Worm (Caenorhabditis elegans) whole organism, L4 larva: ENCODE data around the gene srm-6.

Experiments used
- F26F4.8 ChIP-seq: fragments of 200-800 bp; sonication (Bioruptor generic); conservative IDR thresholded peaks from 2 replicates; pipeline ENCODE4 v1.3.6; 2022; ENCODE audit warnings: missing genetic modification characterization, missing compliant biosample characterization
- F37D6.2 ChIP-seq: sonication (generic microtip); optimal IDR thresholded peaks from 2 replicates; lab custom pipeline; 2016; ENCODE audit warnings: mild to moderate bottlenecking, missing genetic modification characterization, missing compliant biosample characterization
- F49E8.2 ChIP-seq: sonication (generic microtip); optimal IDR thresholded peaks from 2 replicates; lab custom pipeline; 2016; ENCODE audit warnings: missing compliant biosample characterization, mild to moderate bottlenecking, missing genetic modification characterization, borderline replicate concordance
- aha-1 ChIP-seq: fragments of 150-350 bp; peaks from one replicate; lab custom pipeline; 2014; ENCODE audit warnings: missing biosample characterization, missing genetic modification characterization
- ceh-28 ChIP-seq: fragments of 150-350 bp; optimal IDR thresholded peaks from 2 replicates; lab custom pipeline; 2014; ENCODE audit warnings: missing biosample characterization, missing genetic modification reagents, missing genetic modification characterization
- ceh-44 ChIP-seq: fragments of 200-800 bp; sonication (Bioruptor generic); IDR thresholded peaks from 2 replicates; pipeline ENCODE4 v1.3.6; 2022; ENCODE audit warnings: missing genetic modification reagents, missing genetic modification characterization, missing compliant biosample characterization
- gei-8 ChIP-seq: fragments of 200-800 bp; sonication (Bioruptor generic); optimal IDR thresholded peaks from 2 replicates; lab custom pipeline; 2018; ENCODE audit warnings: mild to moderate bottlenecking, missing genetic modification characterization, missing compliant biosample characterization
- nhr-41 ChIP-seq: fragments of 200-800 bp; sonication (Bioruptor generic); IDR thresholded peaks from 2 replicates; pipeline ENCODE4 v1.3.6; 2022; ENCODE audit warnings: missing genetic modification reagents, missing genetic modification characterization, missing compliant biosample characterization
- nhr-6 ChIP-seq: fragments of 150-350 bp; optimal IDR thresholded peaks from 2 replicates; lab custom pipeline; 2014; ENCODE audit warnings: missing biosample characterization, missing genetic modification characterization
- unc-62 ChIP-seq, 3 experiments: fragments of 150-350 bp in 1 of 3; sonication (generic microtip); optimal IDR thresholded peaks in 2 of 3; peaks in 1 of 3; 1 replicate in 1 of 3; 2 replicates in 2 of 3; lab custom pipeline; 2014 to 2017; ENCODE audit warnings: missing biosample characterization in 3 of 3, missing genetic modification characterization in 3 of 3, missing genetic modification reagents in 3 of 3, missing genotype in 1 of 3

Gene srm-6

DNA sequence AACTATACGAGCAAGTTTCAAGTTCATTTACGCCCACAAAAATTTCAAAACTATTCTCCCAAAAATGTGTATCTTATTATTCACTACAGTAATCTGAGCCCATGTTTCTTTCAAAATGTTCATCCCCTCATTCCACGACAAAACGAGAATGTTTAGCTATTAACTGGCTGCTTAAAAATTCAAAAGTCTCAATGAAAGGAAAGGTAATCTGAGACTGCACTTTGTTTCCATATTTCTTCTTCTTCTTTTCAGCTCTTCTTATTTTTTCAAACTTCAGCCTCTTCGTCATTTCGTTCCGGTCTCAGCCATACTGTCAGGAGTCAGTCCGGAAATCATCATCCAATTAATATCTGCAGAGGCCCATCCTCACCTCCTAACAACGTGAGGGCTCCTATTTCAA lies 36.0 kb downstream of the srm-6 start, which contains the start of gene unc-39:
TSS of gene unc-39 (plus strand) at position 301 of the 400 bp plus-strand sequence.
- TF ChIP-seq nhr-41 (GFP tag; lab: Robert Waterston, UW) = no peak
- TF ChIP-seq nhr-6 (tag; lab: Kevin White, UChicago) = no peak
- TF ChIP-seq F49E8.2 = no peak
- no peak for TF ChIP-seq gei-8 (GFP tag; lab: Kevin White, UChicago)
- TF ChIP-seq aha-1 (tag; lab: Kevin White, UChicago) = no peak

DNA sequence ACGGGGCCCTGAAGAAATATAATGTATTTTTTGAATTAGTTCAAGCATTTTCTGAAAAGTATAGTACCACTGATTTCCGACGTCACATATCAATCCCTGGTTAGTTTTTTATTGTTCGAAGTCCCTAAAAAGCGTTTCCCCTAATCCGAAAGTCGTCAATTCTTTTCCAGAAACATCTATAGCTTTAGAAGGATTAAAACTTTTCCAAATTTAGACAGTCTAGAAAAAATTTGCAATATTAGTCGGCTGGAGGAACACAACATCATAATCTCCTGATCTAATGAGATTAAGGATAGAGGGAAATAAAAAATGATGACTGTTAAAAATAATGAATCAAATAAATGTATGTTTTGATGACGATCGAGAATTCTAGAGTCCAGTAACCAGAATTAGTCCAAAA lies 41.3 kb downstream of the srm-6 start:
- TF ChIP-seq ceh-44 (GFP tag; lab: Robert Waterston, UW) (no peak), unc-62 (GFP tag; optimal IDR thresholded peaks at IDR 0.05 in 1 of 2; lab: Kevin White, UChicago) (peak in 1 of 2 experiments; percentile 77), unc-62 (tag; optimal IDR thresholded peaks at IDR 0.05; lab: Kevin White, UChicago) (no peak), F37D6.2 (tag; lab: Kevin White, UChicago) (no peak)
- TF ChIP-seq, all 104 proteins: peak for 1

DNA sequence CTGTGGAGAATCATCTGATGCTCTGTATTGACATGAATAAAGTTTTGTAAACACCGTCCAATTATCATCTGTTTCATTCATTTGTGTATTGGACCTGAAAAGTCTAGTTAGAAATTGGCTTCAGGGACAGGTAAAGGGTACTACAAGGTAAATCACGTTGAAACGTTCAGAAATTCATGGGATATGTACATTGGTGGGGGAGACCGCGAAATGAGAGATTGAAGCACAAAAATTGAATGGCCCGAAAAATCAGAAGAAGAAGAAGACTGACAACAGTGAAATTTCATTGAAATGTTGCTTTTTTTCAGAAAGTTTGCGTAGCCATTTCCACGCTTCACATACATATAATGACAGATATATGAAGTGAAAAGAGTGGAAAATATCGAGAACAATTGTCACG lies 42.2 kb downstream of the srm-6 start, which contains the start of gene npr-43:
TSS of gene npr-43 (minus strand) at position 101 of the 400 bp plus-strand sequence.
- TF ChIP-seq ceh-28 = no peak
- peak; percentile 68 for TF ChIP-seq aha-1 (tag; lab: Kevin White, UChicago)

DNA sequence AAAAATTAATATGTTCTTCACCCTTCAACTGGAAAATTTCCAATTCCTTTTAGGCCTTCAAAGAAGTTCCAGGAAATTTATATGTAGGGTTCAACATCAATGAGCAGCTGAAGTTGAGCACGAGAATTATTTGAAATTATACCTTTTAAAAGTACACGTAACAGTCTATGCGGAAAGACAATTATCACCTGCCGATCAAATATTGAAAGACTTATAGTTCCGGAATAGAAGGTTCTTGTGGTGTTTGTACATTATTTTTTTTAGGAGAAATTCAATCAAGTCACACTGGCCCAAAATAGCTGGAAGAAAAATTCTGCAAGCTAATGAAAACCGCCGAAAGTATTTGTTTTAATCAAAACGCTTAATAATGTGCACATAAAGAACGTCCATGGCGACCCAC lies 43.5 kb downstream of the srm-6 start:
- TF ChIP-seq F26F4.8 (GFP tag; lab: Robert Waterston, UW) = no peak
- peak in 1 of 2 experiments; percentile 96 for TF ChIP-seq unc-62 (GFP tag; optimal IDR thresholded peaks at IDR 0.05 in 1 of 2; lab: Kevin White, UChicago)
- no peak for TF ChIP-seq unc-62 (tag; optimal IDR thresholded peaks at IDR 0.05; lab: Kevin White, UChicago)
- peak; percentile 37 for TF ChIP-seq aha-1 (tag; lab: Kevin White, UChicago)
